Fruit fly (Drosophila melanogaster) whole organism, embryonic: ENCODE results near the gene ago.

Experiments
- Abd-B ChIP-seq: fragments of 200-800 bp; sonication (Bioruptor generic); optimal IDR thresholded peaks from 2 replicates; lab custom pipeline; 2018; ENCODE audit warnings: missing biosample characterization, mild to moderate bottlenecking, missing genetic modification characterization, moderate library complexity
- BtbVII ChIP-seq: fragments of 200-800 bp; sonication (Bioruptor generic); optimal IDR thresholded peaks from 3 replicates; lab custom pipeline; 2017; ENCODE audit warnings: missing biosample characterization, mild to moderate bottlenecking, missing genetic modification characterization
- Bteb2 ChIP-seq: fragments of 200-800 bp; sonication (Bioruptor generic); optimal IDR thresholded peaks from 2 replicates; lab custom pipeline; 2016; ENCODE audit warnings: missing biosample characterization, missing genetic modification characterization
- CG11398 ChIP-seq: fragments of 200-800 bp; sonication (Bioruptor generic); optimal IDR thresholded peaks from 2 replicates; lab custom pipeline; 2016; ENCODE audit warnings: missing biosample characterization, missing genetic modification characterization
- CG11696 ChIP-seq: fragments of 200-800 bp; sonication (Bioruptor generic); IDR thresholded peaks from 2 replicates; pipeline ENCODE4 v1.3.6; 2022; ENCODE audit warnings: missing biosample characterization, missing genetic modification characterization
- CG12104 ChIP-seq: fragments of 200-800 bp; sonication (Bioruptor generic); optimal IDR thresholded peaks from 3 replicates; lab custom pipeline; 2016; ENCODE audit warnings: missing biosample characterization, missing genetic modification characterization
- CG12219 ChIP-seq: fragments of 200-800 bp; sonication (Bioruptor generic); optimal IDR thresholded peaks from 3 replicates; lab custom pipeline; 2018; ENCODE audit warnings: missing biosample characterization, mild to moderate bottlenecking, missing genetic modification characterization
- CG1529 ChIP-seq: fragments of 200-800 bp; sonication (Bioruptor generic); optimal IDR thresholded peaks from 3 replicates; lab custom pipeline; 2018; ENCODE audit warnings: missing biosample characterization, missing genetic modification characterization
- CG15514 ChIP-seq: fragments of 200-800 bp; sonication (Bioruptor generic); optimal IDR thresholded peaks from 3 replicates; lab custom pipeline; 2017; ENCODE audit warnings: missing biosample characterization, missing genetic modification characterization, mild to moderate bottlenecking, moderate library complexity, missing genetic modification reagents
- CG15696 ChIP-seq: fragments of 200-800 bp; sonication (Bioruptor generic); optimal IDR thresholded peaks from 2 replicates; lab custom pipeline; 2019; ENCODE audit warnings: missing biosample characterization, mild to moderate bottlenecking, missing genetic modification characterization, moderate library complexity
- CG18476 ChIP-seq: fragments of 200-800 bp; sonication (Bioruptor generic); optimal IDR thresholded peaks from 2 replicates; lab custom pipeline; 2016; ENCODE audit warnings: missing biosample characterization, mild to moderate bottlenecking, missing genetic modification characterization
- CG18619 ChIP-seq: fragments of 200-800 bp; sonication (Bioruptor generic); optimal IDR thresholded peaks from 3 replicates; lab custom pipeline; 2017; ENCODE audit warnings: missing biosample characterization, mild to moderate bottlenecking, missing genetic modification characterization
- CG2120 ChIP-seq: fragments of 200-800 bp; sonication (Bioruptor generic); optimal IDR thresholded peaks from 3 replicates; lab custom pipeline; 2016; ENCODE audit warnings: missing biosample characterization, missing genetic modification characterization
- CG30020 ChIP-seq: fragments of 200-800 bp; optimal IDR thresholded peaks from 2 replicates; lab custom pipeline; 2019; ENCODE audit warnings: missing biosample characterization, mild to moderate bottlenecking, missing genetic modification characterization, moderate library complexity
- CG42726 ChIP-seq: fragments of 200-800 bp; sonication (Bioruptor generic); IDR thresholded peaks from 2 replicates; pipeline ENCODE4 v1.3.6; 2022; ENCODE audit warnings: missing biosample characterization, missing genetic modification characterization; ENCODE audit not compliant: partially characterized antibody
- CG5180 ChIP-seq: fragments of 200-800 bp; sonication (Bioruptor generic); optimal IDR thresholded peaks from 3 replicates; lab custom pipeline; 2017; ENCODE audit warnings: missing biosample characterization, missing genetic modification characterization, mild to moderate bottlenecking, moderate library complexity, missing genetic modification reagents
- CG6175 ChIP-seq: fragments of 200-800 bp; sonication (Bioruptor generic); IDR thresholded peaks from 3 replicates; pipeline ENCODE4 v1.3.6; 2022; ENCODE audit warnings: missing biosample characterization, missing genetic modification characterization
- CG6791 ChIP-seq: fragments of 200-800 bp; sonication (Bioruptor generic); IDR thresholded peaks from 3 replicates; pipeline ENCODE4 v1.3.6; 2022; ENCODE audit warnings: missing biosample characterization, missing genetic modification characterization; ENCODE audit not compliant: partially characterized antibody
- CG7271 ChIP-seq: fragments of 200-800 bp; sonication (Bioruptor generic); optimal IDR thresholded peaks from 2 replicates; lab custom pipeline; 2018; ENCODE audit warnings: missing biosample characterization, mild to moderate bottlenecking, missing genetic modification characterization, moderate library complexity
- CG7556 ChIP-seq: fragments of 200-800 bp; sonication (Bioruptor generic); optimal IDR thresholded peaks from 2 replicates; lab custom pipeline; 2017; ENCODE audit warnings: missing biosample characterization, mild to moderate bottlenecking, missing genetic modification characterization
- CG8388 ChIP-seq: fragments of 200-800 bp; sonication (Bioruptor generic); optimal IDR thresholded peaks from 2 replicates; lab custom pipeline; 2019; ENCODE audit warnings: missing biosample characterization, mild to moderate bottlenecking, missing genetic modification characterization, moderate library complexity
- CG8924 ChIP-seq: fragments of 200-800 bp; optimal IDR thresholded peaks from 3 replicates; lab custom pipeline; 2019; ENCODE audit warnings: missing biosample characterization, mild to moderate bottlenecking, missing genetic modification characterization, moderate library complexity
- CG9727 ChIP-seq: fragments of 200-800 bp; sonication (Bioruptor generic); optimal IDR thresholded peaks from 3 replicates; lab custom pipeline; 2017; ENCODE audit warnings: missing biosample characterization, mild to moderate bottlenecking, missing genetic modification characterization
- Hand ChIP-seq: fragments of 200-800 bp; sonication (Bioruptor generic); optimal IDR thresholded peaks from 2 replicates; lab custom pipeline; 2017; ENCODE audit warnings: mild to moderate bottlenecking, missing biosample characterization, missing genetic modification reagents, missing genetic modification characterization
- Hr78 ChIP-seq, 2 experiments: fragments of 200-800 bp in 1 of 2; fragments of >200 bp in 1 of 2; sonication (Bioruptor generic) in 1 of 2; optimal IDR thresholded peaks; 2 replicates each; lab custom pipeline; 2017 to 2019; ENCODE audit warnings: missing biosample characterization in 2 of 2, missing genetic modification characterization in 2 of 2, mild to moderate bottlenecking in 1 of 2, moderate library complexity in 1 of 2
- Hsf ChIP-seq: fragments of 200-800 bp; sonication (Bioruptor generic); optimal IDR thresholded peaks from 3 replicates; lab custom pipeline; 2016; ENCODE audit warnings: missing biosample characterization, missing genetic modification characterization
- Lhr ChIP-seq: fragments of 200-800 bp; sonication (Bioruptor generic); optimal IDR thresholded peaks from 3 replicates; lab custom pipeline; 2017; ENCODE audit warnings: mild to moderate bottlenecking, missing biosample characterization, missing genetic modification reagents, missing genetic modification characterization
- MBD-R2 ChIP-seq: fragments of 200-800 bp; sonication (Bioruptor generic); IDR thresholded peaks from 2 replicates; pipeline ENCODE4 v1.3.6; 2022; ENCODE audit warnings: missing biosample characterization, missing genetic modification characterization
- NC2α ChIP-seq: fragments of 200-800 bp; sonication (Bioruptor generic); optimal IDR thresholded peaks from 2 replicates; lab custom pipeline; 2016; ENCODE audit warnings: missing biosample characterization, missing genetic modification characterization
- Stat92E ChIP-seq, 3 experiments: fragments of >200 bp in 2 of 3; fragments of 200-800 bp in 1 of 3; sonication (Bioruptor generic) in 1 of 3; optimal IDR thresholded peaks; 2 replicates each; lab custom pipeline; 2017 to 2019; ENCODE audit warnings: missing biosample characterization in 3 of 3, missing genetic modification characterization in 3 of 3, mild to moderate bottlenecking in 1 of 3, moderate library complexity in 1 of 3
- Xbp1 ChIP-seq: fragments of 200-800 bp; sonication (Bioruptor generic); optimal IDR thresholded peaks from 3 replicates; lab custom pipeline; 2016; ENCODE audit warnings: missing biosample characterization, mild to moderate bottlenecking, missing genetic modification characterization
- ap ChIP-seq: fragments of 200-800 bp; sonication (Bioruptor generic); IDR thresholded peaks from 2 replicates; pipeline ENCODE4 v1.3.6; 2022; ENCODE audit warnings: missing biosample characterization, missing genetic modification characterization
- bowl ChIP-seq: fragments of 200-800 bp; sonication (Bioruptor generic); IDR thresholded peaks from 2 replicates; pipeline ENCODE4 v1.3.6; 2022; ENCODE audit warnings: missing biosample characterization, missing genetic modification characterization
- caup ChIP-seq: fragments of 200-800 bp; sonication (Bioruptor generic); optimal IDR thresholded peaks from 3 replicates; lab custom pipeline; 2017; ENCODE audit warnings: missing biosample characterization, mild to moderate bottlenecking, missing genetic modification characterization, moderate library complexity; ENCODE audit not compliant: severe bottlenecking
- chm ChIP-seq: fragments of 200-800 bp; sonication (Bioruptor generic); IDR thresholded peaks from 2 replicates; pipeline ENCODE4 v1.3.6; 2022; ENCODE audit warnings: missing biosample characterization, missing genetic modification characterization
- corto ChIP-seq: fragments of 200-800 bp; sonication (Bioruptor generic); optimal IDR thresholded peaks from 2 replicates; lab custom pipeline; 2016; ENCODE audit warnings: missing biosample characterization, mild to moderate bottlenecking, missing genetic modification characterization, moderate library complexity
- grau ChIP-seq: fragments of 200-800 bp; optimal IDR thresholded peaks from 3 replicates; lab custom pipeline; 2019; ENCODE audit warnings: missing biosample characterization, mild to moderate bottlenecking, missing genetic modification characterization, moderate library complexity
- ham ChIP-seq: fragments of 200-800 bp; sonication (Bioruptor generic); IDR thresholded peaks from 2 replicates; pipeline ENCODE4 v1.3.6; 2022; ENCODE audit warnings: missing biosample characterization, missing genetic modification characterization
- insv ChIP-seq, 2 experiments: fragments of 200-800 bp; sonication (Bioruptor generic); optimal IDR thresholded peaks; 3 replicates each; lab custom pipeline; 2016 to 2018; ENCODE audit warnings: missing biosample characterization in 2 of 2, missing genetic modification characterization in 2 of 2
- lab ChIP-seq: fragments of 200-800 bp; sonication (Bioruptor generic); optimal IDR thresholded peaks from 3 replicates; lab custom pipeline; 2017; ENCODE audit warnings: missing biosample characterization, missing genetic modification characterization, mild to moderate bottlenecking, moderate library complexity, missing genetic modification reagents
- lmd ChIP-seq: fragments of 200-800 bp; sonication (Bioruptor generic); IDR thresholded peaks from 2 replicates; pipeline ENCODE4 v1.3.6; 2022; ENCODE audit warnings: missing biosample characterization, missing genetic modification characterization
- mirr ChIP-seq: fragments of 200-800 bp; sonication (Bioruptor generic); optimal IDR thresholded peaks from 3 replicates; lab custom pipeline; 2018; ENCODE audit warnings: missing biosample characterization, mild to moderate bottlenecking, missing genetic modification characterization
- prd ChIP-seq, 3 experiments: fragments of >200 bp in 2 of 3; fragments of 200-800 bp in 1 of 3; sonication (Bioruptor generic) in 1 of 3; optimal IDR thresholded peaks in 2 of 3; IDR thresholded peaks in 1 of 3; 2 replicates in 2 of 3; 3 replicates in 1 of 3; pipeline versions ENCODE4 v1.3.6 to Lab custom; 2017 to 2022; ENCODE audit warnings: missing biosample characterization in 1 of 3, missing genetic modification characterization in 1 of 3
- scrt ChIP-seq: fragments of 200-800 bp; sonication (Bioruptor generic); optimal IDR thresholded peaks from 2 replicates; lab custom pipeline; 2018; ENCODE audit warnings: missing biosample characterization, mild to moderate bottlenecking, missing genetic modification characterization, moderate library complexity
- sd ChIP-seq: fragments of 200-800 bp; sonication (Bioruptor generic); optimal IDR thresholded peaks from 3 replicates; lab custom pipeline; 2018; ENCODE audit warnings: missing biosample characterization, mild to moderate bottlenecking, missing genetic modification characterization, moderate library complexity
- sens-2 ChIP-seq: fragments of 200-800 bp; sonication (Bioruptor generic); IDR thresholded peaks from 2 replicates; pipeline ENCODE4 v1.3.6; 2022; ENCODE audit warnings: missing biosample characterization, missing genetic modification characterization
- sqz ChIP-seq: fragments of 200-800 bp; sonication (Bioruptor generic); optimal IDR thresholded peaks from 3 replicates; lab custom pipeline; 2018; ENCODE audit warnings: missing biosample characterization, mild to moderate bottlenecking, missing genetic modification characterization
- trem ChIP-seq: fragments of 200-800 bp; optimal IDR thresholded peaks from 3 replicates; lab custom pipeline; 2019; ENCODE audit warnings: missing biosample characterization, mild to moderate bottlenecking, missing genetic modification characterization, moderate library complexity
- trh ChIP-seq: fragments of 200-800 bp; sonication (Bioruptor generic); optimal IDR thresholded peaks from 2 replicates; lab custom pipeline; 2016; ENCODE audit warnings: missing biosample characterization, missing genetic modification characterization

Gene ago

DNA sequence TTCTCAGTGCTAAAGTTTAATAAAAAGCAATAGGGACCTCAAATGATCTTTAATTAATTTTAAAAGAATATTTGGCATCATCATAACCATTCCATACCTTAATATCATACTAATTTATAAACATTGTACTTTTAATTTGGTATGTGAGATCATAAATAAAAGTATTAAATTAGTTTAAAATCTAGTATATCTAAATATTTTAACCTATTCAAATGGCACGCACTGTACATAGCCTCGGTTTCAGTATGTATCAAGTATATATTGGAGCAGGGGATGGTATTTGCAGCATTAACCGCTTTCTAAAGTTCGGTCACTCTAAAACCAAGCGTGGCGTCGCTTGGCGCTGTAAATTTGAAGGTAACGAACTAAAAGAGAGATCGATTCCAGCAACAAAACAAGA, 11.7 kb downstream of the ago start, which contains the start of gene pav (continued):
- TF ChIP-seq CG7556 (GFP tag; lab: Kevin White, UChicago) = no peak
- no peak for TF ChIP-seq sens-2
- no peak for TF ChIP-seq sqz
- TF ChIP-seq CG18476 (GFP tag; lab: Kevin White, UChicago) = peak; percentile 16
- TF ChIP-seq CG8388 (GFP tag; lab: Kevin White, UChicago) = no peak
- TF ChIP-seq CG7271 = no peak
- TF ChIP-seq lmd (GFP tag; lab: Robert Waterston, UW) = peak; percentile 58
- TF ChIP-seq corto = no peak
- TF ChIP-seq Lhr (GFP tag; lab: Kevin White, UChicago) = no peak
- TF ChIP-seq BtbVII = no peak
- no peak for TF ChIP-seq prd (optimal IDR thresholded peaks at IDR 0.05; lab: Kevin White, UChicago)
- peak; percentile 67 for TF ChIP-seq prd (GFP tag; IDR thresholded peaks at IDR 0.05; lab: Robert Waterston, UW)
- TF ChIP-seq CG42726 (GFP tag; lab: Robert Waterston, UW) = no peak
- peak; percentile 58 for TF ChIP-seq CG15514
- no peak for TF ChIP-seq CG6791 (GFP tag; lab: Robert Waterston, UW)
- TF ChIP-seq CG9727 (GFP tag; lab: Kevin White, UChicago) = peak; percentile 10
- no peak for TF ChIP-seq Bteb2 (GFP tag; lab: Kevin White, UChicago)
- TF ChIP-seq Stat92E (GFP tag; optimal IDR thresholded peaks at IDR 0.05; lab: Kevin White, UChicago) = peak in 1 of 3 experiments; percentile 42
- TF ChIP-seq CG1529 (GFP tag; lab: Kevin White, UChicago) = no peak
- TF ChIP-seq MBD-R2 = peak; percentile 63; the same call in 1 of the 2 replicates
- TF ChIP-seq ham = no peak
- no peak for TF ChIP-seq CG5180 (GFP tag; lab: Kevin White, UChicago)
- no peak for TF ChIP-seq chm
- TF ChIP-seq bowl (GFP tag; lab: Robert Waterston, UW) = no peak
- TF ChIP-seq ap (GFP tag; lab: Robert Waterston, UW) = no peak
- TF ChIP-seq CG12104 = peak; percentile 18
- TF ChIP-seq trem (tag; lab: Kevin White, UChicago) = peak; percentile 61
- TF ChIP-seq CG6175 (GFP tag; lab: Robert Waterston, UW) = no peak
- TF ChIP-seq Hsf (GFP tag; lab: Kevin White, UChicago) = no peak
- TF ChIP-seq mirr (GFP tag; lab: Kevin White, UChicago) = no peak
- TF ChIP-seq Abd-B (GFP tag; lab: Kevin White, UChicago) = peak; percentile 4
- peak; percentile 40 for TF ChIP-seq Xbp1
- no peak for TF ChIP-seq Hr78 (GFP tag; optimal IDR thresholded peaks at IDR 0.05; lab: Kevin White, UChicago)
- TF ChIP-seq trh (GFP tag; lab: Kevin White, UChicago) = no peak
- peak; percentile 65 for TF ChIP-seq grau (tag; lab: Kevin White, UChicago)
- no peak for TF ChIP-seq Hand (GFP tag; lab: Kevin White, UChicago)
- TF ChIP-seq lab (GFP tag; lab: Kevin White, UChicago) = no peak
- peak; percentile 97 for TF ChIP-seq CG11696 (GFP tag; lab: Robert Waterston, UW)
- no peak for TF ChIP-seq CG18619 (GFP tag; lab: Kevin White, UChicago)
- no peak for TF ChIP-seq CG11398 (GFP tag; lab: Kevin White, UChicago)
- TF ChIP-seq scrt (GFP tag; lab: Kevin White, UChicago) = no peak
- no peak for TF ChIP-seq insv (GFP tag; optimal IDR thresholded peaks at IDR 0.05; lab: Kevin White, UChicago)
- no peak for TF ChIP-seq NC2α
- TF ChIP-seq CG8924 (tag; lab: Kevin White, UChicago) = peak; percentile 66
- TF ChIP-seq CG12219 = no peak
- no peak for TF ChIP-seq caup (GFP tag; lab: Kevin White, UChicago)
- no peak for TF ChIP-seq sd (tag; lab: Kevin White, UChicago)
- TF ChIP-seq CG15696 (tag; lab: Kevin White, UChicago) = peak; percentile 11
- peak; percentile 41 for TF ChIP-seq CG2120
- no peak for TF ChIP-seq CG30020 (tag; lab: Kevin White, UChicago)
